Fruit fly (Drosophila melanogaster): ENCODE results near the gene Acyp.

Gene Acyp

DNA sequence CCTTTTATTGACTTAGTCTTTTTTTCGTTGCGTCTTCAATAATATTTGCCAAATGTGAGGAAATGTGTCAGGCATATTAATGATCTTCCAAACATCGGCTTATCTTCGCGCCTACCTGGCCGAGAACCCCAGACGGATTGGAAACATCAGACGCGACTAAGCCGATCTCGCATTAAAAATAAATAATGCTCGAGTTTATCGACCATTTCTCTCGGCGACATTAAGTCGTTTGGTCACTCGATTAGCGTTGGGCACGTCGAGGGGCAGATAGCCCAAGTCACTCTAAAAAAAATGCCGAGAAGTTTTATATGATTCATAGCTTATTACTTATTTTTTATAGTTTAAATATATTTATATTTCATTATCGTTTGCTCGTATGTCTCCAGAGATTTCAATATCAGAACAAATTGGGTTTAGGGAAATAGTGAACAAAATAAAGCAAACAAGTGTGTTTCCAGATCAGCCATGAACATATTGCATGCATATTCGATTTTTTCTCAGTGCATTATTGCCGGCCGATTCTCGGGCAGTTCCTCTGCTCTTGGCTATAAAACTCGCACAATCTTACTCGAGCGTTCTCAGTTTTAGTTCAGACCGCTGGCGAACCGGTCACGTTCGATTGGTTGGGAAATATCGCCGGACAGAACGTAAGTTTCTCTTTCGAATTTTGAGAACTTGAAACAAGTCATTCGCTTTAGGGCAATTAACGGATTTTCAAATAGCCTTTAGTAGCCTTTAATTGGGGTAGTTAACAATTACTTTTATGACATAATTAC lies 6.6 kb upstream of the Acyp start, which contains the start of gene Ance:
Ance (plus strand) TSS at position 574 of the 776 bp plus-strand sequence.
- TF ChIP-seq CG15710 (tag; optimal IDR thresholded peaks at IDR 0.05) (peak; percentile 75), CG10348 (GFP tag; IDR thresholded peaks at IDR 0.05) (no peak), CG13204 (GFP tag; optimal IDR thresholded peaks at IDR 0.05) (no peak), CG9948 (tag; optimal IDR thresholded peaks at IDR 0.05) (peak; percentile 38), Pif1B (GFP tag; optimal IDR thresholded peaks at IDR 0.05) (peak; percentile 53), CG8159 (tag; optimal IDR thresholded peaks at IDR 0.05) (peak; percentile 61), D1 (tag; optimal IDR thresholded peaks at IDR 0.05) (no peak), CG14655 (GFP tag; optimal IDR thresholded peaks at IDR 0.05) (no peak), CG32121 (GFP tag; IDR thresholded peaks at IDR 0.05) (peak; percentile 40; the same call in 1 of the 2 replicates), CG12605 (GFP tag; IDR thresholded peaks at IDR 0.05) (no peak), rn (GFP tag; IDR thresholded peaks at IDR 0.05) (no peak), gl (tag; optimal IDR thresholded peaks at IDR 0.05) (no peak), CG4496 (GFP tag; IDR thresholded peaks at IDR 0.05) (peak; percentile 62), Snoo (tag; optimal IDR thresholded peaks at IDR 0.05) (peak; percentile 37), Ets98B (GFP tag; IDR thresholded peaks at IDR 0.05) (peak; percentile 25; the same call in 1 of the 2 replicates), CG8301 (tag; optimal IDR thresholded peaks at IDR 0.05) (no peak), Pif1A (GFP tag; optimal IDR thresholded peaks at IDR 0.05) (peak; percentile 49), CG17806 (tag; optimal IDR thresholded peaks at IDR 0.05) (no peak), CG34367 (tag; optimal IDR thresholded peaks at IDR 0.05) (peak; percentile 53), fd96Ca (GFP tag; IDR thresholded peaks at IDR 0.05) (peak; percentile 62; the same call in 2 of the 3 replicates), EcR (GFP tag; optimal IDR thresholded peaks at IDR 0.05) (peak; percentile 28)

DNA sequence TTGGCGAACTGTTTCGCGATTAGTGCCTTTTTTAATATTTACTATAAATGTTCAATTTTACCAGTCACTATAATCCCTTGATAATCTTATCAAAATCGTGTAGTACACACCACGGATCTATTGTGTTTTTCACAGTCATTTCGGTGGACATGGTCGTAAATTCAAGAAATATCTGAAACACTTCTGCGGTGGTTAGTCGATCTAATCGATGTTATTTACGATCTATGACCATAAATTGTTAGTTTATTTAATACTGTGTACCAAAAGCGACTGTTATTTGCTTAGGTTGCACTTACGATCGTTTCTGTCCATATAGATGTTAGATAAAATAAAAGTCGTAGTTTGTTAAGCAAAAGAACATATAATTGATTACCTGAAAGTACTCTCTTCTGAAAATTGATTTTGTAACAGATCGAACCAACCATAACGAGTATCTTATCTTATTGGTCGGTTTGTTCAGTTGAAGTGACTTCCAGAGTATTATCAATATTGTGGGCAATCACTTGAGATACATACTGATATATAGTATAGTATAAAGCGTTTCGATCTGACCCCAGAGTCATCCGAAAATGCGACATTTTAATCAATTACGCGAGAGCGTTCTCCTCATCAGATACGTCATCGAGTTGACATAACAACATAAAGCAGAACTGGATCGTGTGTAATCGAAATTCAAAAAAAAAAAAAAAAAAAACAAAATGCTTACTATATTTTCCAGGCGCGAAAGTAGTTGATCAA lies 5.9 kb upstream of the Acyp start:
- TF ChIP-seq Pif1B (GFP tag; optimal IDR thresholded peaks at IDR 0.05) (no peak), gl (tag; optimal IDR thresholded peaks at IDR 0.05) (no peak), rn (GFP tag; IDR thresholded peaks at IDR 0.05) (no peak), CG10348 (GFP tag; IDR thresholded peaks at IDR 0.05) (no peak), CG8301 (tag; optimal IDR thresholded peaks at IDR 0.05) (no peak), CG13204 (GFP tag; optimal IDR thresholded peaks at IDR 0.05) (no peak), fd96Ca (GFP tag; IDR thresholded peaks at IDR 0.05) (no peak), CG9948 (tag; optimal IDR thresholded peaks at IDR 0.05) (no peak), CG15710 (tag; optimal IDR thresholded peaks at IDR 0.05) (no peak), CG4496 (GFP tag; IDR thresholded peaks at IDR 0.05) (no peak), EcR (GFP tag; optimal IDR thresholded peaks at IDR 0.05) (no peak), CG17806 (tag; optimal IDR thresholded peaks at IDR 0.05) (no peak), CG34367 (tag; optimal IDR thresholded peaks at IDR 0.05) (no peak), CG12605 (GFP tag; IDR thresholded peaks at IDR 0.05) (no peak), Pif1A (GFP tag; optimal IDR thresholded peaks at IDR 0.05) (no peak), CG8159 (tag; optimal IDR thresholded peaks at IDR 0.05) (no peak), D1 (tag; optimal IDR thresholded peaks at IDR 0.05) (no peak), Snoo (tag; optimal IDR thresholded peaks at IDR 0.05) (no peak)

DNA sequence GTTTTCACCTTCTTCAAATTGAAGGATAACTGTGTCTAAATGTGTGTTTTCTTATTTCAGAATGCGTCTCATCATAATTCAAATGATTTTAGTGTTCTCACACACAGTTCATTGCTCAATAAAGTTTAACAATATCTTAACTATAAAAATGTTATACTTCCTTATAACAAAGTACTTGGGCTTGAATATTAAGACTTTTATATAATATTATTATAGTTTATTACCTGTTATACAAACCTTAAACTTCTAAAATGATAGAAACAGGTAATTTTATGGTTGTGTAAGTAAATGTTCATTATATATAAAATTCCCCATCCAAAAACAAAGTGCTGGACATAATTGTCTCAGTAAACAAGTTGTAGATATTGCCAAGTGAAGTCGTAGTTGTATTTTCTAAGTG lies 2.9 kb upstream of the Acyp start, which contains the start of gene Ance-2:
Ance-2 (plus strand) TSS at position 301 of the 400 bp plus-strand sequence.
- TF ChIP-seq CG34367 (tag; optimal IDR thresholded peaks at IDR 0.05) = no peak
- no peak for TF ChIP-seq CG10348 (GFP tag; IDR thresholded peaks at IDR 0.05)
- TF ChIP-seq CG12605 (GFP tag; IDR thresholded peaks at IDR 0.05) = no peak
- no peak for TF ChIP-seq rn (GFP tag; IDR thresholded peaks at IDR 0.05)
- no peak for TF ChIP-seq CG8159 (tag; optimal IDR thresholded peaks at IDR 0.05)
- no peak for TF ChIP-seq D1 (tag; optimal IDR thresholded peaks at IDR 0.05)
- no peak for TF ChIP-seq CG9948 (tag; optimal IDR thresholded peaks at IDR 0.05)
- no peak for TF ChIP-seq fd96Ca (GFP tag; IDR thresholded peaks at IDR 0.05)
- no peak for TF ChIP-seq CG32121 (GFP tag; IDR thresholded peaks at IDR 0.05)
- no peak for TF ChIP-seq Pif1B (GFP tag; optimal IDR thresholded peaks at IDR 0.05)
- TF ChIP-seq CG13204 (GFP tag; optimal IDR thresholded peaks at IDR 0.05) = no peak
- TF ChIP-seq CG14655 (GFP tag; optimal IDR thresholded peaks at IDR 0.05) = no peak

DNA sequence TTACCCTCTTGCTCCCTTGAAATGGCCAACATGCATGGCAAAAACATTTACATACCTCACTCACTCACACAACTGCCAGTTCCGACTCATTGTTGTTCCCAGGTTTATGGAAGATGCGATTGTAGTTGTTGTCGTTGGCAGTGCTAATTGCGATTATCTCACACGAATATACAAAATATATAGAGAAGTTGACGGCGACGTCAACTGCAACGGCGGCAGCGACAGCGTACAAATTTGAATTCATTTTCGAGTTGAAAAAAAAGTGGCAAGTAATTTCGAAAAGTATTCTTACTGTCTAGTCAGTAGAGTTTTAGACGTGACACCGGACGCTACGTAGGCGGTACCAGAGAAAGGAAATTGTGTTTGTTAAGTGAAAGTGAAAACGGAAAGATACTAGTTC lies 2.5 kb downstream of the Acyp start, which contains the start of gene Ance-3:
Ance-3 (plus strand) TSS at position 301 of the 400 bp plus-strand sequence.
- TF ChIP-seq fd96Ca (GFP tag; IDR thresholded peaks at IDR 0.05) (no peak), CG34367 (tag; optimal IDR thresholded peaks at IDR 0.05) (no peak), CG15710 (tag; optimal IDR thresholded peaks at IDR 0.05) (no peak), CG10348 (GFP tag; IDR thresholded peaks at IDR 0.05) (no peak), CG12605 (GFP tag; IDR thresholded peaks at IDR 0.05) (no peak), Snoo (tag; optimal IDR thresholded peaks at IDR 0.05) (no peak), CG14655 (GFP tag; optimal IDR thresholded peaks at IDR 0.05) (no peak), CG9948 (tag; optimal IDR thresholded peaks at IDR 0.05) (no peak), CG4496 (GFP tag; IDR thresholded peaks at IDR 0.05) (no peak)

DNA sequence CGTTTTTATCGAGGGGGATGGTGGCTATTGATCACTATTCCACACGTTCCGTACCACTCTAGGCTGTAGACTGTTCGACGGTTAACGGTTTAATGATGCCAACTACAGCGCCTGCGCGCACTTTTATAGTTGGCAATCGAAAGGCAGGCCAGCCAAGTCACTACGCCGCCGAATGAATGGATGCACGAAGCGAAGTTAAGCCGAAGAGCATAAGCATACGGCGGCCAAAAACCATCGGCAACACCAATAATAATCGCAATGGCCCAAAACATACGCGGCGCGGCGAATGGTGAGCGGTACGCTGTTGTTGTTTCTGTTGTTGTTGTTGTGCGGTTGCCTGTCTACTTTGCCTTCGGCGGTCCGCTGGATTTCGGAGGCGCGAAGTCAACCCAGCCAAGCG lies 11.6 kb downstream of the Acyp start, which contains the start of gene Vajk1:
Vajk1 (minus strand) TSS at position 101 of the 400 bp plus-strand sequence.
- no peak for TF ChIP-seq rn (GFP tag; IDR thresholded peaks at IDR 0.05)
- no peak for TF ChIP-seq EcR (GFP tag; optimal IDR thresholded peaks at IDR 0.05)
- TF ChIP-seq CG17806 (tag; optimal IDR thresholded peaks at IDR 0.05) = no peak
- no peak for TF ChIP-seq Ets98B (GFP tag; IDR thresholded peaks at IDR 0.05)
- no peak for TF ChIP-seq CG12605 (GFP tag; IDR thresholded peaks at IDR 0.05)
- TF ChIP-seq CG13204 (GFP tag; optimal IDR thresholded peaks at IDR 0.05) = peak; percentile 67
